Worm (Caenorhabditis elegans) whole organism, L4 larva: ENCODE results near the gene rabx-5.
A peak's percentile ranks its signal among the peaks of the same experiment; 100 is the strongest.

ENCODE experiments used
- F10B5.3 ChIP-seq: sonication (generic microtip); optimal IDR thresholded peaks from 2 replicates; lab custom pipeline; 2016; ENCODE audit warnings: mild to moderate bottlenecking, missing genetic modification characterization, missing compliant biosample characterization
- F37D6.2 ChIP-seq: sonication (generic microtip); optimal IDR thresholded peaks from 2 replicates; lab custom pipeline; 2016; ENCODE audit warnings: mild to moderate bottlenecking, missing genetic modification characterization, missing compliant biosample characterization
- F49E8.2 ChIP-seq: sonication (generic microtip); optimal IDR thresholded peaks from 2 replicates; lab custom pipeline; 2016; ENCODE audit warnings: missing compliant biosample characterization, mild to moderate bottlenecking, missing genetic modification characterization, borderline replicate concordance
- R02D3.7 ChIP-seq: fragments of 150-350 bp; sonication (generic microtip); optimal IDR thresholded peaks from 3 replicates; lab custom pipeline; 2014; ENCODE audit warnings: missing biosample characterization, missing genetic modification characterization
- Y105C5A.15 ChIP-seq: fragments of 200-800 bp; sonication (Bioruptor generic); IDR thresholded peaks from 2 replicates; pipeline ENCODE4 v1.3.6; 2022; ENCODE audit warnings: missing genetic modification characterization, missing compliant biosample characterization
- Y48G9A.11 ChIP-seq: fragments of 200-800 bp; sonication (Bioruptor generic); IDR thresholded peaks from 2 replicates; pipeline ENCODE4 v1.3.6; 2022; ENCODE audit warnings: missing genetic modification reagents, missing genetic modification characterization, missing compliant biosample characterization
- Y5F2A.4 ChIP-seq: fragments of 200-800 bp; sonication (Bioruptor generic); optimal IDR thresholded peaks from 2 replicates; lab custom pipeline; 2018; ENCODE audit warnings: mild to moderate bottlenecking, missing genetic modification characterization, missing compliant biosample characterization
- aly-2 ChIP-seq: sonication (generic microtip); optimal IDR thresholded peaks from 2 replicates; lab custom pipeline; 2018; ENCODE audit warnings: missing biosample characterization, missing genetic modification characterization
- ama-1 ChIP-seq: fragments of 150-350 bp; optimal IDR thresholded peaks from 2 replicates; lab custom pipeline; 2014; ENCODE audit warnings: inconsistent platforms, mixed read lengths
- attf-4 ChIP-seq: sonication (generic microtip); optimal IDR thresholded peaks from 3 replicates; lab custom pipeline; 2017; ENCODE audit warnings: missing biosample characterization, missing genetic modification characterization
- ceh-20 ChIP-seq: fragments of 200-800 bp; sonication (Bioruptor generic); IDR thresholded peaks from 2 replicates; pipeline ENCODE4 v1.3.6; 2022; ENCODE audit warnings: missing genetic modification reagents, missing genetic modification characterization, missing compliant biosample characterization
- ceh-44 ChIP-seq: fragments of 200-800 bp; sonication (Bioruptor generic); IDR thresholded peaks from 2 replicates; pipeline ENCODE4 v1.3.6; 2022; ENCODE audit warnings: missing genetic modification reagents, missing genetic modification characterization, missing compliant biosample characterization
- ceh-82 ChIP-seq: sonication (generic microtip); optimal IDR thresholded peaks from 2 replicates; lab custom pipeline; 2017; ENCODE audit warnings: missing biosample characterization, missing genetic modification characterization
- ces-1 ChIP-seq: fragments of 150-350 bp; sonication (generic microtip); optimal IDR thresholded peaks from 4 replicates; lab custom pipeline; 2014; ENCODE audit warnings: missing biosample characterization, missing genetic modification reagents, missing genetic modification characterization
- dmd-9 ChIP-seq: fragments of 200-800 bp; sonication (Bioruptor generic); IDR thresholded peaks from 2 replicates; pipeline ENCODE4 v1.3.6; 2022; ENCODE audit warnings: missing genetic modification reagents, missing genetic modification characterization, missing compliant biosample characterization
- dpl-1 ChIP-seq: fragments of 150-350 bp; optimal IDR thresholded peaks from 2 replicates; lab custom pipeline; 2014; ENCODE audit warnings: missing biosample characterization, missing genetic modification reagents, missing genetic modification characterization
- duxl-1 ChIP-seq: sonication (generic microtip); optimal IDR thresholded peaks from 2 replicates; lab custom pipeline; 2016; ENCODE audit warnings: mild to moderate bottlenecking, missing genetic modification characterization, moderate library complexity, missing compliant biosample characterization; ENCODE audit not compliant: poor library complexity
- dve-1 ChIP-seq: sonication (generic microtip); optimal IDR thresholded peaks from 2 replicates; lab custom pipeline; 2017; ENCODE audit warnings: antibody characterized with exemption, mild to moderate bottlenecking, missing genetic modification characterization, missing compliant biosample characterization; ENCODE audit not compliant: insufficient read depth
- egl-27 ChIP-seq: sonication (generic microtip); optimal IDR thresholded peaks from 3 replicates; lab custom pipeline; 2017; ENCODE audit warnings: missing biosample characterization, missing genetic modification reagents, missing genetic modification characterization
- fkh-10 ChIP-seq: fragments of 150-350 bp; optimal IDR thresholded peaks from 2 replicates; lab custom pipeline; 2014; ENCODE audit warnings: missing biosample characterization, missing genetic modification reagents, missing genetic modification characterization
- fos-1 ChIP-seq: fragments of 150-350 bp; optimal IDR thresholded peaks from 2 replicates; lab custom pipeline; 2014; ENCODE audit warnings: missing biosample characterization, missing genetic modification characterization
- gei-8 ChIP-seq: fragments of 200-800 bp; sonication (Bioruptor generic); optimal IDR thresholded peaks from 2 replicates; lab custom pipeline; 2018; ENCODE audit warnings: mild to moderate bottlenecking, missing genetic modification characterization, missing compliant biosample characterization
- hif-1 ChIP-seq, 2 experiments: sonication (generic microtip); optimal IDR thresholded peaks; 2 replicates each; lab custom pipeline; 2016 to 2017; ENCODE audit warnings: missing compliant biosample characterization in 2 of 2, missing genetic modification characterization in 2 of 2, missing genetic modification reagents in 2 of 2, missing genotype in 2 of 2, mild to moderate bottlenecking in 1 of 2
- hlh-11 ChIP-seq: fragments of 200-800 bp; sonication (Bioruptor generic); optimal IDR thresholded peaks from 2 replicates; lab custom pipeline; 2018; ENCODE audit warnings: mild to moderate bottlenecking, missing genetic modification characterization, missing compliant biosample characterization
- hlh-30 ChIP-seq: sonication (generic microtip); optimal IDR thresholded peaks from 2 replicates; lab custom pipeline; 2017; ENCODE audit warnings: antibody characterized with exemption, mild to moderate bottlenecking, missing genetic modification characterization, missing compliant biosample characterization; ENCODE audit not compliant: insufficient read depth
- hmg-1.1 ChIP-seq: fragments of 200-800 bp; sonication (Bioruptor generic); IDR thresholded peaks from 2 replicates; pipeline ENCODE4 v1.3.6; 2022; ENCODE audit warnings: missing genetic modification reagents, missing genetic modification characterization, missing compliant biosample characterization
- jun-1 ChIP-seq: fragments of 150-350 bp; optimal IDR thresholded peaks from 2 replicates; lab custom pipeline; 2014; ENCODE audit warnings: missing biosample characterization, missing genetic modification reagents, missing genetic modification characterization
- lim-7 ChIP-seq: fragments of 200-800 bp; sonication (Bioruptor generic); IDR thresholded peaks from 2 replicates; pipeline ENCODE4 v1.3.6; 2022; ENCODE audit warnings: missing genetic modification characterization, missing compliant biosample characterization
- lin-29 ChIP-seq: fragments of 200-800 bp; sonication (Bioruptor generic); IDR thresholded peaks from 2 replicates; pipeline ENCODE4 v1.3.6; 2022; ENCODE audit warnings: missing genetic modification reagents, missing genetic modification characterization, missing compliant biosample characterization
- lin-38 ChIP-seq: fragments of 200-800 bp; sonication (Bioruptor generic); IDR thresholded peaks from 2 replicates; pipeline ENCODE4 v1.3.6; 2022; ENCODE audit warnings: missing genetic modification reagents, missing genetic modification characterization, missing compliant biosample characterization
- lsy-2 ChIP-seq, 2 experiments: fragments of 150-350 bp in 1 of 2; sonication (generic microtip) in 1 of 2; optimal IDR thresholded peaks; 2 replicates each; lab custom pipeline; 2014 to 2017; ENCODE audit warnings: missing biosample characterization in 2 of 2, missing genetic modification characterization in 2 of 2
- madf-9 ChIP-seq: fragments of 200-800 bp; sonication (Bioruptor generic); conservative IDR thresholded peaks from 2 replicates; pipeline ENCODE4 v1.3.6; 2022; ENCODE audit warnings: missing genetic modification reagents, missing genetic modification characterization, missing compliant biosample characterization
- mes-2 ChIP-seq: sonication (generic microtip); optimal IDR thresholded peaks from 2 replicates; lab custom pipeline; 2016; ENCODE audit warnings: missing genotype, mild to moderate bottlenecking, missing genetic modification characterization, missing compliant biosample characterization; ENCODE audit not compliant: poor library complexity, severe bottlenecking
- mxl-3 ChIP-seq: fragments of 200-800 bp; sonication (Bioruptor generic); optimal IDR thresholded peaks from 2 replicates; lab custom pipeline; 2018; ENCODE audit warnings: mild to moderate bottlenecking, missing genetic modification characterization, missing compliant biosample characterization
- nhr-10 ChIP-seq: fragments of 150-350 bp; optimal IDR thresholded peaks from 2 replicates; lab custom pipeline; 2014; ENCODE audit warnings: missing biosample characterization, missing genetic modification characterization
- nhr-11 ChIP-seq: fragments of 150-350 bp; optimal IDR thresholded peaks from 2 replicates; lab custom pipeline; 2014; ENCODE audit warnings: missing biosample characterization, missing genetic modification characterization
- nhr-237 ChIP-seq: sonication (generic microtip); optimal IDR thresholded peaks from 2 replicates; lab custom pipeline; 2017; ENCODE audit warnings: missing biosample characterization, missing genetic modification characterization
- nhr-28 ChIP-seq: fragments of 150-350 bp; optimal IDR thresholded peaks from 2 replicates; lab custom pipeline; 2014; ENCODE audit warnings: missing biosample characterization, missing genetic modification characterization
- nhr-41 ChIP-seq: fragments of 200-800 bp; sonication (Bioruptor generic); IDR thresholded peaks from 2 replicates; pipeline ENCODE4 v1.3.6; 2022; ENCODE audit warnings: missing genetic modification reagents, missing genetic modification characterization, missing compliant biosample characterization
- nhr-76 ChIP-seq: fragments of 150-350 bp; optimal IDR thresholded peaks from 2 replicates; lab custom pipeline; 2014; ENCODE audit warnings: missing biosample characterization, missing genetic modification characterization
- nhr-77 ChIP-seq: fragments of 150-350 bp; optimal IDR thresholded peaks from 2 replicates; lab custom pipeline; 2014; ENCODE audit warnings: missing biosample characterization, missing genetic modification characterization
- pqm-1 ChIP-seq: sonication (generic microtip); optimal IDR thresholded peaks from 2 replicates; lab custom pipeline; 2017; ENCODE audit warnings: missing biosample characterization, missing genetic modification characterization
- sdz-12 ChIP-seq: fragments of 200-800 bp; sonication (Bioruptor generic); optimal IDR thresholded peaks from 2 replicates; lab custom pipeline; 2018; ENCODE audit warnings: mild to moderate bottlenecking, missing genetic modification characterization, missing compliant biosample characterization
- spr-1 ChIP-seq: sonication (generic microtip); optimal IDR thresholded peaks from 2 replicates; lab custom pipeline; 2016; ENCODE audit warnings: mild to moderate bottlenecking, missing genetic modification characterization, missing compliant biosample characterization
- spr-3 ChIP-seq: fragments of 200-800 bp; sonication (Bioruptor generic); optimal IDR thresholded peaks from 2 replicates; lab custom pipeline; 2018; ENCODE audit warnings: mild to moderate bottlenecking, missing genetic modification characterization, missing compliant biosample characterization
- tag-97 ChIP-seq: fragments of 200-800 bp; sonication (Bioruptor generic); IDR thresholded peaks from 2 replicates; pipeline ENCODE4 v1.3.6; 2022; ENCODE audit warnings: missing genetic modification characterization, missing compliant biosample characterization
- tra-1 ChIP-seq: fragments of 200-800 bp; sonication (Bioruptor generic); IDR thresholded peaks from 2 replicates; pipeline ENCODE4 v1.3.6; 2022; ENCODE audit warnings: missing genetic modification reagents, missing genetic modification characterization, missing compliant biosample characterization
- ztf-11 ChIP-seq: fragments of 150-350 bp; optimal IDR thresholded peaks from 2 replicates; lab custom pipeline; 2014; ENCODE audit warnings: missing biosample characterization, missing genetic modification characterization

Gene rabx-5

DNA sequence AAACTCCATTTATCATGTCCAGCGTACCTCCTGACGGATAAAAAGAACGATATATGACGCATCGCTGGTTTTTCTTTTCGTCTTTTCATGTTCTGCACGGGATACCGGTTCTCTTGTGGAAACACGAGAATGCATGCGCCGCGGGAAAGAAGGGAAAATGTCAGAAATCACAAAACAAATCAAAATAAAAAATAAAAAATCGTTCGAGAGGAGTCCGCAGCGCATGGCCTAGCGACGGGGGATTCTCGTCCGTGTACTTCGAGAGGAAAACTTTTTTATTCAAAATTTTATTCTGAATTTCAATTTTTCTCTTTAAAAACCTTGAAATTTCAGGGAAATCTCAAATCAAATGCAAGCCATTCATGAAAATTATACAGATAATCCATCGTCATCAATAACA, 16.1 kb downstream of the rabx-5 start, which contains the start of the genes lron-10 and hpr-9 (continued):
- peak; percentile 68 for TF ChIP-seq nhr-28 (tag; lab: Kevin White, UChicago)
- TF ChIP-seq nhr-10, result no peak
- TF ChIP-seq fkh-10, result no peak
- TF ChIP-seq lin-29 (GFP tag; lab: Robert Waterston, UW), result peak; percentile 62; the same call in 1 of the 2 replicates
- TF ChIP-seq ceh-20 (GFP tag; lab: Robert Waterston, UW), result peak; percentile 74
- TF ChIP-seq gei-8 (GFP tag; lab: Kevin White, UChicago), result no peak
- TF ChIP-seq ceh-82 (tag; lab: Kevin White, UChicago), result no peak
- TF ChIP-seq dmd-9, result peak; percentile 91
- TF ChIP-seq sdz-12 (GFP tag; lab: Kevin White, UChicago), result peak; percentile 29
- no peak for TF ChIP-seq nhr-11 (tag; lab: Kevin White, UChicago)
- peak; percentile 77 for TF ChIP-seq dpl-1 (GFP tag; lab: Kevin White, UChicago)
- TF ChIP-seq tra-1 (GFP tag; lab: Robert Waterston, UW), result peak; percentile 68; the same call in 1 of the 2 replicates
- TF ChIP-seq ztf-11 (tag; lab: Kevin White, UChicago), result no peak
- TF ChIP-seq Y5F2A.4 (GFP tag; lab: Kevin White, UChicago), result no peak
- peak; percentile 23 for TF ChIP-seq nhr-77 (tag; lab: Kevin White, UChicago)
- TF ChIP-seq attf-4, result no peak
- peak; percentile 76 for TF ChIP-seq lin-38 (GFP tag; lab: Robert Waterston, UW)
- TF ChIP-seq mxl-3 (GFP tag; lab: Kevin White, UChicago), result peak; percentile 62

DNA sequence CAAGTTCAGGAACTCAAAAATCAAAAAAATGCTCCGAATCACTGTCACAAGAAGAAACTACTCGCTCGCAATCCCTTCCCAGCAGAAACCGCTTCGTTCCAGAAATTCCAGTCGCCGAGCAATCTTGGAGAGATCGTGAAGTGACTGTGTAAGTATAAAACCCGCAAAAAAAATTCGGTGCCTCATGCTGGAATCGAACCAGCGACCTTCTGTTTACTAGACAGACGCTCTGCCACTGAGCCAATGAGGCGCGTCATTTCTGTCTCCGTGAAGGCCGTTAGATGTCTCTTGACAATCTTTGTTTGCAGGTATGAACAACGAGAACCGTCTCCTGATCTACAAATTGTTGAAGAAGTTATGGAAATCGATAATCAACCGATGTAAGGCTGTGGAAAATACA, 19.4 kb downstream of the rabx-5 start:
- TF ChIP-seq duxl-1 (tag; lab: Kevin White, UChicago) (peak; percentile 57), pqm-1 (tag; lab: Kevin White, UChicago) (no peak), nhr-76 (no peak), aly-2 (no peak), nhr-41 (GFP tag; lab: Robert Waterston, UW) (0 out of 2 replicates have a peak, but pooled peaks have one; percentile 53), hlh-30 (tag; lab: Kevin White, UChicago) (peak; percentile 22), fkh-10 (no peak), dmd-9 (peak; percentile 59; the same call in 1 of the 2 replicates), mes-2 (tag; lab: Kevin White, UChicago) (peak; percentile 66), R02D3.7 (tag; lab: Kevin White, UChicago) (no peak), nhr-28 (tag; lab: Kevin White, UChicago) (no peak), Y48G9A.11 (peak; percentile 63; the same call in 1 of the 2 replicates), nhr-237 (tag; lab: Kevin White, UChicago) (no peak), dve-1 (peak; percentile 46), spr-3 (peak; percentile 60), lin-38 (GFP tag; lab: Robert Waterston, UW) (peak; percentile 81), F49E8.2 (peak; percentile 66), hmg-1.1 (GFP tag; lab: Robert Waterston, UW) (peak; percentile 74), F37D6.2 (no peak), Y105C5A.15 (GFP tag; lab: Robert Waterston, UW) (0 out of 2 replicates have a peak, but pooled peaks have one; percentile 48), madf-9 (peak; percentile 71), hif-1 (tag; optimal IDR thresholded peaks at IDR 0.05; lab: Kevin White, UChicago) (peak in 1 of 2 experiments; percentile 23), lsy-2 (tag; optimal IDR thresholded peaks at IDR 0.05; lab: Kevin White, UChicago) (peak in 1 of 2 experiments; percentile 46), ces-1 (GFP tag; lab: Kevin White, UChicago) (no peak), ceh-44 (GFP tag; lab: Robert Waterston, UW) (0 out of 2 replicates have a peak, but pooled peaks have one; percentile 74), F10B5.3 (tag; lab: Kevin White, UChicago) (no peak), egl-27 (tag; lab: Kevin White, UChicago) (no peak), tag-97 (GFP tag; lab: Robert Waterston, UW) (no peak), spr-1 (tag; lab: Kevin White, UChicago) (peak; percentile 58), fos-1 (tag; lab: Kevin White, UChicago) (no peak), ama-1 (lab: Kevin White, UChicago) (peak; percentile 22), attf-4 (no peak), hlh-11 (tag; lab: Kevin White, UChicago) (peak; percentile 26), lim-7 (GFP tag; lab: Robert Waterston, UW) (peak; percentile 99), jun-1 (no peak)
